Comparison of ENCODE assay signal across 5 fruit fly cellular contexts in genomic region chr3R:25661531-25662193, dm6.
TF ChIP-seq lines count a peak whose summit lies in the region.

Gene RASSF8 (plus strand): TSS chr3R:25661795.

- TF ChIP-seq CTCF in whole organism, embryonic (GFP tag; optimal IDR thresholded peaks at IDR 0.05; lab: Kevin White, UChicago) = no peak

TF ChIP-seq in whole organism, adult, 20 proteins besides CTCF, POLR2A, EP300 and RAD21:
- TF ChIP-seq Hr96 (GFP tag; optimal IDR thresholded peaks at IDR 0.05; lab: Kevin White, UChicago) = peak; percentile 49
- peak; percentile 29 for TF ChIP-seq CG1620 (GFP tag; optimal IDR thresholded peaks at IDR 0.05; lab: Kevin White, UChicago)
- TF ChIP-seq Mnt (GFP tag; optimal IDR thresholded peaks at IDR 0.05; lab: Kevin White, UChicago) = peak; percentile 42
- peak; percentile 74 for TF ChIP-seq CG5204 (GFP tag; optimal IDR thresholded peaks at IDR 0.05; lab: Kevin White, UChicago)
- peak; percentile 69 for TF ChIP-seq toe (GFP tag; optimal IDR thresholded peaks at IDR 0.05; lab: Kevin White, UChicago)
- no peak for TF ChIP-seq Clk (GFP tag; optimal IDR thresholded peaks at IDR 0.05; lab: Kevin White, UChicago)
- TF ChIP-seq CG11617 (GFP tag; optimal IDR thresholded peaks at IDR 0.05; lab: Kevin White, UChicago) = no peak
- peak; percentile 12 for TF ChIP-seq CG7045 (GFP tag; optimal IDR thresholded peaks at IDR 0.05; lab: Kevin White, UChicago)
- TF ChIP-seq bab1 (GFP tag; optimal IDR thresholded peaks at IDR 0.05; lab: Kevin White, UChicago) = peak; percentile 54
- no peak for TF ChIP-seq ovo (GFP tag; optimal IDR thresholded peaks at IDR 0.05; lab: Kevin White, UChicago)

TF ChIP-seq in whole organism, embryonic, 481 proteins besides CTCF, POLR2A, EP300 and RAD21 (continues in another document):
- TF ChIP-seq CG12236 (GFP tag; optimal IDR thresholded peaks at IDR 0.05; lab: Kevin White, UChicago) (no peak), zfh1 (GFP tag; IDR thresholded peaks at IDR 0.05; lab: Robert Waterston, UW) (no peak), HLHmδ (GFP tag; optimal IDR thresholded peaks at IDR 0.05; lab: Kevin White, UChicago) (no peak), CG12942 (GFP tag; optimal IDR thresholded peaks at IDR 0.05; lab: Kevin White, UChicago) (no peak), pfk (GFP tag; optimal IDR thresholded peaks at IDR 0.05; lab: Kevin White, UChicago) (no peak), CG7357 (GFP tag; IDR thresholded peaks at IDR 0.05; lab: Robert Waterston, UW) (no peak), CG3163 (GFP tag; optimal IDR thresholded peaks at IDR 0.05; lab: Kevin White, UChicago) (no peak), D19B (GFP tag; optimal IDR thresholded peaks at IDR 0.05; lab: Kevin White, UChicago) (no peak), H15 (GFP tag; IDR thresholded peaks at IDR 0.05; lab: Robert Waterston, UW) (no peak), CG10209 (GFP tag; optimal IDR thresholded peaks at IDR 0.05; lab: Kevin White, UChicago) (no peak), ems (GFP tag; optimal IDR thresholded peaks at IDR 0.05; lab: Kevin White, UChicago) (no peak), CG4360 (GFP tag; IDR thresholded peaks at IDR 0.05; lab: Robert Waterston, UW) (peak; percentile 95), HLH3B (GFP tag; IDR thresholded peaks at IDR 0.05; lab: Robert Waterston, UW) (no peak), CG7928 (GFP tag; optimal IDR thresholded peaks at IDR 0.05; lab: Kevin White, UChicago) (peak; percentile 87), Hey (tag; optimal IDR thresholded peaks at IDR 0.05; lab: Kevin White, UChicago) (no peak), wek (GFP tag; optimal IDR thresholded peaks at IDR 0.05; lab: Kevin White, UChicago) (no peak), HmgD (GFP tag; optimal IDR thresholded peaks at IDR 0.05; lab: Kevin White, UChicago) (no peak), abd-A (tag; optimal IDR thresholded peaks at IDR 0.05; lab: Kevin White, UChicago) (no peak), Dek (tag; optimal IDR thresholded peaks at IDR 0.05; lab: Kevin White, UChicago) (no peak), CG34422 (GFP tag; IDR thresholded peaks at IDR 0.05; lab: Robert Waterston, UW) (no peak), zfh2 (GFP tag; optimal IDR thresholded peaks at IDR 0.05; lab: Kevin White, UChicago) (peak; percentile 53), CG2199 (GFP tag; IDR thresholded peaks at IDR 0.05; lab: Robert Waterston, UW) (no peak)

TF ChIP-seq in whole organism, prepupa, 60 proteins besides CTCF, POLR2A, EP300 and RAD21 (continues in another document):
- TF ChIP-seq CG11762 (GFP tag; optimal IDR thresholded peaks at IDR 0.05; lab: Kevin White, UChicago; ENCODE audit: insufficient read depth) (peak; percentile 1), spab (GFP tag; optimal IDR thresholded peaks at IDR 0.05; lab: Kevin White, UChicago) (no peak), Blimp-1 (GFP tag; optimal IDR thresholded peaks at IDR 0.05; lab: Kevin White, UChicago) (peak; percentile 79), fkh (GFP tag; optimal IDR thresholded peaks at IDR 0.05; lab: Kevin White, UChicago) (peak; percentile 73), lz (GFP tag; optimal IDR thresholded peaks at IDR 0.05; lab: Kevin White, UChicago) (peak; percentile 24), Eip93F (GFP tag; optimal IDR thresholded peaks at IDR 0.05; lab: Kevin White, UChicago) (no peak), achi (GFP tag; optimal IDR thresholded peaks at IDR 0.05; lab: Kevin White, UChicago) (peak; percentile 19), Ets21C (GFP tag; optimal IDR thresholded peaks at IDR 0.05; lab: Kevin White, UChicago) (peak; percentile 23), dsx (GFP tag; optimal IDR thresholded peaks at IDR 0.05; lab: Kevin White, UChicago; ENCODE audit: poor library complexity, severe bottlenecking) (peak; percentile 95), OdsH (GFP tag; optimal IDR thresholded peaks at IDR 0.05; lab: Kevin White, UChicago) (peak; percentile 15), acj6 (GFP tag; optimal IDR thresholded peaks at IDR 0.05; lab: Kevin White, UChicago) (peak; percentile 23), pdm3 (GFP tag; optimal IDR thresholded peaks at IDR 0.05; lab: Kevin White, UChicago) (peak; percentile 15), dac (GFP tag; optimal IDR thresholded peaks at IDR 0.05; lab: Kevin White, UChicago) (no peak), CG16779 (tag; optimal IDR thresholded peaks at IDR 0.05; lab: Kevin White, UChicago) (no peak), CG8632 (GFP tag; optimal IDR thresholded peaks at IDR 0.05; lab: Kevin White, UChicago) (no peak), Gug (GFP tag; IDR thresholded peaks at IDR 0.05; lab: Robert Waterston, UW) (no peak), CG6808 (GFP tag; optimal IDR thresholded peaks at IDR 0.05; lab: Kevin White, UChicago) (no peak), Sox15 (GFP tag; optimal IDR thresholded peaks at IDR 0.05; lab: Kevin White, UChicago) (no peak), Eip78C (GFP tag; lab: Kevin White, UChicago) (peak; percentile 71), CG6276 (GFP tag; optimal IDR thresholded peaks at IDR 0.05; lab: Kevin White, UChicago) (peak; percentile 53), Hr39 (GFP tag; optimal IDR thresholded peaks at IDR 0.05; lab: Kevin White, UChicago) (peak; percentile 3)

TF ChIP-seq in whole organism, pupa, 21 proteins besides CTCF, POLR2A, EP300 and RAD21:
- no peak for TF ChIP-seq CG13204 (GFP tag; optimal IDR thresholded peaks at IDR 0.05; lab: Kevin White, UChicago)
- TF ChIP-seq fd96Ca (GFP tag; IDR thresholded peaks at IDR 0.05; lab: Robert Waterston, UW) = peak; percentile 17; the same call in 1 of the 3 replicates
- TF ChIP-seq CG15710 (tag; optimal IDR thresholded peaks at IDR 0.05; lab: Kevin White, UChicago) = no peak
- peak; percentile 23 for TF ChIP-seq CG8301 (tag; optimal IDR thresholded peaks at IDR 0.05; lab: Kevin White, UChicago)
- TF ChIP-seq Snoo (tag; optimal IDR thresholded peaks at IDR 0.05; lab: Kevin White, UChicago) = no peak
- no peak; the same call in 1 of the 2 replicates for TF ChIP-seq CG12605 (GFP tag; IDR thresholded peaks at IDR 0.05; lab: Robert Waterston, UW)
- no peak for TF ChIP-seq gl (tag; optimal IDR thresholded peaks at IDR 0.05; lab: Kevin White, UChicago)
- no peak for TF ChIP-seq Ets98B (GFP tag; IDR thresholded peaks at IDR 0.05; lab: Robert Waterston, UW)
- TF ChIP-seq CG9948 (tag; optimal IDR thresholded peaks at IDR 0.05; lab: Kevin White, UChicago) = no peak
- no peak for TF ChIP-seq D1 (tag; optimal IDR thresholded peaks at IDR 0.05; lab: Kevin White, UChicago)
- TF ChIP-seq Pif1A (GFP tag; optimal IDR thresholded peaks at IDR 0.05; lab: Kevin White, UChicago) = peak; percentile 1
- TF ChIP-seq CG17806 (tag; optimal IDR thresholded peaks at IDR 0.05; lab: Kevin White, UChicago) = no peak
- no peak for TF ChIP-seq CG34367 (tag; optimal IDR thresholded peaks at IDR 0.05; lab: Kevin White, UChicago)
- TF ChIP-seq rn (GFP tag; IDR thresholded peaks at IDR 0.05; lab: Robert Waterston, UW) = no peak
- TF ChIP-seq CG8159 (tag; optimal IDR thresholded peaks at IDR 0.05; lab: Kevin White, UChicago) = no peak
- no peak for TF ChIP-seq CG4496 (GFP tag; IDR thresholded peaks at IDR 0.05; lab: Robert Waterston, UW)
- no peak for TF ChIP-seq CG32121 (GFP tag; IDR thresholded peaks at IDR 0.05; lab: Robert Waterston, UW)
- no peak for TF ChIP-seq CG14655 (GFP tag; optimal IDR thresholded peaks at IDR 0.05; lab: Kevin White, UChicago)
- TF ChIP-seq Pif1B (GFP tag; optimal IDR thresholded peaks at IDR 0.05; lab: Kevin White, UChicago) = peak; percentile 11

TF ChIP-seq in whole organism, wandering third instar larva, 38 proteins besides CTCF, POLR2A, EP300 and RAD21:
- TF ChIP-seq woc (GFP tag; optimal IDR thresholded peaks at IDR 0.05; lab: Kevin White, UChicago) (peak; percentile 75), dl (GFP tag; optimal IDR thresholded peaks at IDR 0.05; lab: Kevin White, UChicago; ENCODE audit: insufficient read depth in 1 of 2, partially characterized antibody in 2 of 2) (no peak), HLH106 (tag; optimal IDR thresholded peaks at IDR 0.05; lab: Kevin White, UChicago) (peak; percentile 27), foxo (GFP tag; optimal IDR thresholded peaks at IDR 0.05; lab: Kevin White, UChicago) (peak in 1 of 2 experiments; percentile 48), Jra (GFP tag; optimal IDR thresholded peaks at IDR 0.05; lab: Kevin White, UChicago) (peak; percentile 40), GATAd (GFP tag; optimal IDR thresholded peaks at IDR 0.05; lab: Kevin White, UChicago) (no peak), fru (GFP tag; optimal IDR thresholded peaks at IDR 0.05; lab: Kevin White, UChicago) (peak; percentile 31), ey (GFP tag; optimal IDR thresholded peaks at IDR 0.05; lab: Kevin White, UChicago) (peak; percentile 16), Hr83 (GFP tag; optimal IDR thresholded peaks at IDR 0.05; lab: Kevin White, UChicago; ENCODE audit: poor library complexity, severe bottlenecking) (peak; percentile 48), CrebA (GFP tag; optimal IDR thresholded peaks at IDR 0.05; lab: Kevin White, UChicago; ENCODE audit: borderline replicate concordance) (no peak), sv (GFP tag; optimal IDR thresholded peaks at IDR 0.05; lab: Kevin White, UChicago) (peak; percentile 5)
